Worm (Caenorhabditis elegans) whole organism, early embryonic: ENCODE data around the gene F28A10.7.

ENCODE experiments used
- B0310.2 ChIP-seq: sonication (generic microtip); optimal IDR thresholded peaks from 2 replicates; lab custom pipeline; 2016; ENCODE audit warnings: mild to moderate bottlenecking, missing genetic modification characterization, missing compliant biosample characterization
- F13C5.2 ChIP-seq: sonication (generic microtip); optimal IDR thresholded peaks from 2 replicates; lab custom pipeline; 2017; ENCODE audit warnings: mild to moderate bottlenecking, missing genetic modification characterization, inconsistent platforms, missing compliant biosample characterization
- aly-1 ChIP-seq: sonication (generic microtip); optimal IDR thresholded peaks from 2 replicates; lab custom pipeline; 2016; ENCODE audit warnings: missing genetic modification characterization, missing compliant biosample characterization
- ama-1 ChIP-seq: fragments of 150-350 bp; optimal IDR thresholded peaks from 2 replicates; lab custom pipeline; 2014
- ceh-36 ChIP-seq: sonication (generic microtip); optimal IDR thresholded peaks from 2 replicates; lab custom pipeline; 2016; ENCODE audit warnings: missing genetic modification characterization, inconsistent platforms, missing compliant biosample characterization
- ets-7 ChIP-seq: sonication (generic microtip); optimal IDR thresholded peaks from 2 replicates; lab custom pipeline; 2016; ENCODE audit warnings: missing genotype, missing genetic modification characterization, missing compliant biosample characterization
- flt-1 ChIP-seq: fragments of 200-800 bp; sonication (Bioruptor generic); IDR thresholded peaks from 2 replicates; pipeline ENCODE4 v1.3.6; 2022; ENCODE audit warnings: missing genetic modification characterization, missing compliant biosample characterization
- hmbx-1 ChIP-seq: sonication (generic microtip); optimal IDR thresholded peaks from 2 replicates; lab custom pipeline; 2016; ENCODE audit warnings: mild to moderate bottlenecking, missing genetic modification characterization, missing compliant biosample characterization
- hmg-4 ChIP-seq: fragments of 200-800 bp; sonication (Bioruptor generic); optimal IDR thresholded peaks from 2 replicates; lab custom pipeline; 2018; ENCODE audit warnings: mild to moderate bottlenecking, missing genetic modification characterization, missing compliant biosample characterization
- pes-1 ChIP-seq: fragments of 200-800 bp; sonication (Bioruptor generic); IDR thresholded peaks from 2 replicates; pipeline ENCODE4 v1.3.6; 2022; ENCODE audit warnings: missing genetic modification reagents, missing genetic modification characterization, missing compliant biosample characterization
- scrt-1 ChIP-seq: fragments of 200-800 bp; sonication (Bioruptor generic); IDR thresholded peaks from 2 replicates; pipeline ENCODE4 v1.3.6; 2022; ENCODE audit warnings: missing genetic modification characterization, missing compliant biosample characterization
- tbx-11 ChIP-seq: fragments of 200-800 bp; sonication (Bioruptor generic); IDR thresholded peaks from 2 replicates; pipeline ENCODE4 v1.3.6; 2022; ENCODE audit warnings: missing genetic modification characterization, missing compliant biosample characterization

DNA sequence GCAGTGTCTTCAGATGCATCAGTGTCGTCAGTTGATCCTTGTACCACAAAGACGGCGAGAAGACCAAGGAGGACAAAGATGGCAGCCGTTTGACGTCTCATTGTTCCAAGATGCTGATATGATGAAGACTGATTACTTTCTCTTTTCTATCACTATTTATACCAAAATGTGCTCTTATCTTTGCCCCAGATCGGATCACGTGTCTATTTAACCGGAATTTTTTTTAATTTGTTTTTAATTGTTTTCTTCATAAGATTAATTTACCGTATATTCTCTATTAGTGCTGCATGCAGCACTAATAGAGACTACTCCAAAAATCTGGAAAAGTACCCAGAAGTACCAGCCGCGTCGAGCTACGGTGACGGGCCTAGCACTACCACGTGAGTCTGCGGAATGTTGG lies 30.8 kb downstream of the F28A10.7 start, which contains the start of gene msrp-3:
- TF ChIP-seq aly-1 (tag; lab: Kevin White, UChicago) (no peak), ama-1 (lab: Kevin White, UChicago) (no peak), flt-1 (no peak), hmg-4 (GFP tag; lab: Kevin White, UChicago) (no peak), B0310.2 (tag; lab: Kevin White, UChicago) (no peak), ceh-36 (tag; lab: Kevin White, UChicago) (no peak), hmbx-1 (tag; lab: Kevin White, UChicago) (no peak), tbx-11 (GFP tag; lab: Robert Waterston, UW) (no peak), pes-1 (no peak), scrt-1 (GFP tag; lab: Robert Waterston, UW) (no peak), ets-7 (tag; lab: Kevin White, UChicago) (no peak), F13C5.2 (tag; lab: Kevin White, UChicago) (no peak)
